Worm (Caenorhabditis elegans) whole organism, L1 larva: ENCODE measurements around the gene R151.1.
A peak's percentile ranks its signal among the peaks of the same experiment; 100 is the strongest.

ENCODE experiments used
- F16B12.6 ChIP-seq: fragments of 150-350 bp; optimal IDR thresholded peaks from 2 replicates; lab custom pipeline; 2014; ENCODE audit warnings: missing biosample characterization, missing genetic modification characterization
- blmp-1 ChIP-seq: fragments of 150-350 bp; optimal IDR thresholded peaks from 2 replicates; lab custom pipeline; 2014; ENCODE audit warnings: missing biosample characterization, missing genetic modification characterization
- ceh-8 ChIP-seq: fragments of 200-800 bp; sonication (Bioruptor generic); optimal IDR thresholded peaks from 2 replicates; lab custom pipeline; 2018; ENCODE audit warnings: mild to moderate bottlenecking, missing genetic modification characterization, moderate library complexity, missing compliant biosample characterization
- ceh-82 ChIP-seq, 3 experiments: fragments of 150-350 bp in 1 of 3; sonication (generic microtip) in 2 of 3; optimal IDR thresholded peaks; 2 replicates each; lab custom pipeline; 2014 to 2017; ENCODE audit warnings: missing biosample characterization in 3 of 3, missing genetic modification characterization in 3 of 3
- ceh-88 ChIP-seq: fragments of 200-800 bp; sonication (Bioruptor generic); IDR thresholded peaks from 2 replicates; pipeline ENCODE4 v1.3.6; 2022; ENCODE audit warnings: missing genetic modification characterization, missing compliant biosample characterization
- ceh-90 ChIP-seq: sonication (generic microtip); optimal IDR thresholded peaks from 2 replicates; lab custom pipeline; 2016; ENCODE audit warnings: missing genetic modification characterization, missing compliant biosample characterization
- ces-1 ChIP-seq: fragments of 150-350 bp; optimal IDR thresholded peaks from 2 replicates; lab custom pipeline; 2014; ENCODE audit warnings: missing biosample characterization, missing genetic modification reagents, missing genetic modification characterization
- efl-1 ChIP-seq, 4 experiments: fragments of 150-350 bp; optimal IDR thresholded peaks in 3 of 4; peaks in 1 of 4; 1 replicate in 1 of 4; 2 replicates in 3 of 4; lab custom pipeline; 2014; ENCODE audit warnings: missing biosample characterization in 2 of 4, missing genetic modification characterization in 2 of 4, missing genetic modification reagents in 2 of 4
- egl-27 ChIP-seq, 2 experiments: fragments of 150-350 bp in 1 of 2; sonication (generic microtip); optimal IDR thresholded peaks; 3 replicates each; lab custom pipeline; 2017 to 2018; ENCODE audit warnings: missing biosample characterization in 2 of 2, missing genetic modification characterization in 2 of 2, missing genetic modification reagents in 2 of 2
- ets-5 ChIP-seq: fragments of 200-800 bp; sonication (Bioruptor generic); IDR thresholded peaks from 2 replicates; pipeline ENCODE4 v1.3.6; 2022; ENCODE audit warnings: missing genetic modification characterization, missing compliant biosample characterization
- fkh-10 ChIP-seq: sonication (generic microtip); optimal IDR thresholded peaks from 2 replicates; lab custom pipeline; 2017; ENCODE audit warnings: missing biosample characterization, missing genetic modification reagents, missing genetic modification characterization
- fos-1 ChIP-seq: fragments of 150-350 bp; optimal IDR thresholded peaks from 2 replicates; lab custom pipeline; 2014; ENCODE audit warnings: missing biosample characterization, missing genetic modification characterization
- grh-1 ChIP-seq: fragments of 200-800 bp; sonication (Bioruptor generic); IDR thresholded peaks from 2 replicates; pipeline ENCODE4 v1.3.6; 2022; ENCODE audit warnings: missing genetic modification reagents, missing genetic modification characterization, missing compliant biosample characterization
- hlh-17 ChIP-seq: fragments of 200-800 bp; sonication (Bioruptor generic); optimal IDR thresholded peaks from 2 replicates; lab custom pipeline; 2018; ENCODE audit warnings: missing genetic modification characterization, mild to moderate bottlenecking, missing compliant biosample characterization, moderate library complexity, borderline replicate concordance
- isw-1 ChIP-seq: fragments of 200-800 bp; sonication (Bioruptor generic); IDR thresholded peaks from 2 replicates; pipeline ENCODE4 v1.3.6; 2022; ENCODE audit warnings: missing genetic modification characterization, missing compliant biosample characterization
- lin-13 ChIP-seq: fragments of 150-350 bp; optimal IDR thresholded peaks from 2 replicates; lab custom pipeline; 2014; ENCODE audit warnings: missing biosample characterization, missing genetic modification reagents, missing genetic modification characterization
- lin-14 ChIP-seq: fragments of 200-800 bp; sonication (Bioruptor generic); optimal IDR thresholded peaks from 2 replicates; lab custom pipeline; 2018; ENCODE audit warnings: mild to moderate bottlenecking, missing genetic modification characterization, moderate library complexity, missing compliant biosample characterization
- lin-39 ChIP-seq: fragments of 150-350 bp; optimal IDR thresholded peaks from 2 replicates; lab custom pipeline; 2014; ENCODE audit warnings: missing biosample characterization, missing genetic modification reagents, missing genetic modification characterization
- lsy-2 ChIP-seq, 2 experiments: fragments of 150-350 bp; optimal IDR thresholded peaks; 2 replicates each; lab custom pipeline; 2014; ENCODE audit warnings: missing biosample characterization in 2 of 2, missing genetic modification characterization in 2 of 2
- mab-9 ChIP-seq: fragments of 200-800 bp; sonication (Bioruptor generic); IDR thresholded peaks from 2 replicates; pipeline ENCODE4 v1.3.6; 2022; ENCODE audit warnings: missing genetic modification reagents, missing genetic modification characterization, missing compliant biosample characterization
- mef-2 ChIP-seq: fragments of 150-350 bp; optimal IDR thresholded peaks from 2 replicates; lab custom pipeline; 2014; ENCODE audit warnings: missing biosample characterization, missing genetic modification characterization
- mep-1 ChIP-seq: fragments of 150-350 bp; optimal IDR thresholded peaks from 2 replicates; lab custom pipeline; 2014; ENCODE audit warnings: missing biosample characterization, missing genetic modification characterization
- nhr-19 ChIP-seq: fragments of 200-800 bp; sonication (Bioruptor generic); conservative IDR thresholded peaks from 2 replicates; pipeline ENCODE4 v1.3.6; 2022; ENCODE audit warnings: missing genetic modification characterization, missing compliant biosample characterization
- nhr-20 ChIP-seq: sonication (generic microtip); optimal IDR thresholded peaks from 2 replicates; lab custom pipeline; 2016; ENCODE audit warnings: mild to moderate bottlenecking, missing genetic modification characterization, missing compliant biosample characterization
- nhr-237 ChIP-seq: fragments of 150-350 bp; optimal IDR thresholded peaks from 2 replicates; lab custom pipeline; 2014; ENCODE audit warnings: missing biosample characterization, missing genetic modification characterization
- nhr-47 ChIP-seq: sonication (generic microtip); optimal IDR thresholded peaks from 2 replicates; lab custom pipeline; 2016; ENCODE audit warnings: mild to moderate bottlenecking, missing genetic modification characterization, moderate library complexity, missing compliant biosample characterization
- nhr-76 ChIP-seq: sonication (generic microtip); optimal IDR thresholded peaks from 2 replicates; lab custom pipeline; 2017; ENCODE audit warnings: missing biosample characterization, missing genetic modification characterization
- nhr-84 ChIP-seq: sonication (generic microtip); optimal IDR thresholded peaks from 2 replicates; lab custom pipeline; 2017; ENCODE audit warnings: missing biosample characterization, missing genetic modification characterization
- nhr-85 ChIP-seq: sonication (generic microtip); peaks from one replicate; lab custom pipeline; 2016; ENCODE audit warnings: missing genetic modification characterization, inconsistent platforms, missing compliant biosample characterization
- nhr-90 ChIP-seq: sonication (generic microtip); optimal IDR thresholded peaks from 2 replicates; lab custom pipeline; 2016; ENCODE audit warnings: mild to moderate bottlenecking, missing genetic modification characterization, missing compliant biosample characterization; ENCODE audit not compliant: poor library complexity
- pag-3 ChIP-seq: sonication (generic microtip); optimal IDR thresholded peaks from 2 replicates; lab custom pipeline; 2017; ENCODE audit warnings: missing genetic modification characterization, mild to moderate bottlenecking, missing compliant biosample characterization, antibody characterized with exemption, borderline replicate concordance; ENCODE audit not compliant: insufficient read depth
- pqm-1 ChIP-seq: sonication (generic microtip); optimal IDR thresholded peaks from 3 replicates; lab custom pipeline; 2017; ENCODE audit warnings: missing biosample characterization, missing genetic modification characterization
- rnt-1 ChIP-seq: sonication (generic microtip); optimal IDR thresholded peaks from 2 replicates; lab custom pipeline; 2016; ENCODE audit warnings: mild to moderate bottlenecking, missing genetic modification characterization, moderate library complexity, missing compliant biosample characterization
- skn-1 ChIP-seq: fragments of 150-350 bp; optimal IDR thresholded peaks from 2 replicates; lab custom pipeline; 2014; ENCODE audit warnings: missing biosample characterization, missing genetic modification characterization
- sptf-1 ChIP-seq: fragments of 150-350 bp; optimal IDR thresholded peaks from 2 replicates; lab custom pipeline; 2014; ENCODE audit warnings: missing biosample characterization, missing genetic modification characterization
- sup-37 ChIP-seq: fragments of 200-800 bp; sonication (Bioruptor generic); optimal IDR thresholded peaks from 2 replicates; lab custom pipeline; 2018; ENCODE audit warnings: mild to moderate bottlenecking, missing genetic modification characterization, missing compliant biosample characterization
- tbx-2 ChIP-seq: sonication (generic microtip); optimal IDR thresholded peaks from 2 replicates; lab custom pipeline; 2016; ENCODE audit warnings: missing genetic modification characterization, missing compliant biosample characterization
- tlp-1 ChIP-seq: fragments of 150-350 bp; optimal IDR thresholded peaks from 2 replicates; lab custom pipeline; 2014; ENCODE audit warnings: missing biosample characterization, missing genetic modification characterization
- unc-62 ChIP-seq: fragments of 150-350 bp; optimal IDR thresholded peaks from 2 replicates; lab custom pipeline; 2014; ENCODE audit warnings: missing biosample characterization, missing genetic modification reagents, missing genetic modification characterization
- ztf-4 ChIP-seq: fragments of 150-350 bp; optimal IDR thresholded peaks from 2 replicates; lab custom pipeline; 2014; ENCODE audit warnings: missing biosample characterization, missing genetic modification characterization

Gene R151.1

ce11 chrIII:7184022-7184421 lies 32.3 kb upstream of the R151.1 start, which contains the start of gene yju-2 (continued):
- TF ChIP-seq pag-3 (tag; lab: Kevin White, UChicago) (no peak), F16B12.6 (peak; percentile 45), tlp-1 (tag; lab: Kevin White, UChicago) (no peak), lsy-2 (tag; optimal IDR thresholded peaks at IDR 0.05; lab: Kevin White, UChicago) (peak; percentile 64 to 90), nhr-85 (tag; lab: Kevin White, UChicago) (peak; percentile 67), grh-1 (no peak), efl-1 (optimal IDR thresholded peaks at IDR 0.05; lab: Kevin White, UChicago) (peak; percentile 74 to 83), efl-1 (GFP tag; optimal IDR thresholded peaks at IDR 0.05 in 1 of 2; lab: Kevin White, UChicago) (peak; percentile 63 to 95), unc-62 (GFP tag; lab: Kevin White, UChicago) (no peak), lin-39 (tag; lab: Kevin White, UChicago) (no peak), fos-1 (tag; lab: Kevin White, UChicago) (peak; percentile 54), nhr-47 (tag; lab: Kevin White, UChicago) (peak; percentile 61), nhr-237 (tag; lab: Kevin White, UChicago) (peak; percentile 51), hlh-17 (no peak), blmp-1 (peak; percentile 63), ceh-8 (no peak), nhr-20 (tag; lab: Kevin White, UChicago) (peak; percentile 40), tbx-2 (tag; lab: Kevin White, UChicago) (peak; percentile 13), ztf-4 (tag; lab: Kevin White, UChicago) (peak; percentile 28), ceh-88 (peak; percentile 9; the same call in 1 of the 2 replicates), rnt-1 (tag; lab: Kevin White, UChicago) (peak; percentile 65), skn-1 (tag; lab: Kevin White, UChicago) (peak; percentile 59), ets-5 (no peak), nhr-90 (tag; lab: Kevin White, UChicago) (peak; percentile 41), isw-1 (peak; percentile 49), ceh-82 (tag; optimal IDR thresholded peaks at IDR 0.05; lab: Kevin White, UChicago) (peak in 2 of 3 experiments; percentile 28 to 75), mab-9 (GFP tag; lab: Robert Waterston, UW) (no peak), nhr-76 (no peak), sup-37 (no peak), egl-27 (tag; optimal IDR thresholded peaks at IDR 0.05; lab: Kevin White, UChicago) (peak in 1 of 2 experiments; percentile 57), lin-14 (peak; percentile 59), lin-13 (GFP tag; lab: Kevin White, UChicago) (peak; percentile 70), mep-1 (tag; lab: Kevin White, UChicago) (peak; percentile 47)

ce11 chrIII:7185473-7185872 lies 30.9 kb upstream of the R151.1 start, which contains the start of gene F37C12.14:
Gene F37C12.14, minus strand, starts transcription at chrIII:7185573.
- TF ChIP-seq ces-1 (GFP tag; lab: Kevin White, UChicago) (no peak), skn-1 (tag; lab: Kevin White, UChicago) (no peak), nhr-84 (no peak), mef-2 (tag; lab: Kevin White, UChicago) (no peak), unc-62 (GFP tag; lab: Kevin White, UChicago) (no peak), mab-9 (GFP tag; lab: Robert Waterston, UW) (no peak), fkh-10 (no peak), nhr-19 (GFP tag; lab: Robert Waterston, UW) (no peak), ceh-90 (tag; lab: Kevin White, UChicago) (no peak), nhr-85 (tag; lab: Kevin White, UChicago) (no peak), nhr-47 (tag; lab: Kevin White, UChicago) (no peak), sptf-1 (no peak), pqm-1 (tag; lab: Kevin White, UChicago) (no peak), lin-14 (no peak)
- TF ChIP-seq, all 84 proteins: peak for 0
